Worm (Caenorhabditis elegans) whole organism, mixed stage, embryonic: ENCODE data around the gene sams-3.

Experiments used
- elt-1 ChIP-seq: sonication (generic microtip); optimal IDR thresholded peaks from 2 replicates; lab custom pipeline; 2017; ENCODE audit warnings: missing genetic modification characterization, mild to moderate bottlenecking, missing compliant biosample characterization, antibody characterized with exemption, moderate library complexity, borderline replicate concordance; ENCODE audit not compliant: insufficient read depth
- ham-2 ChIP-seq: fragments of 200-800 bp; sonication (Bioruptor generic); optimal IDR thresholded peaks from 2 replicates; lab custom pipeline; 2018; ENCODE audit warnings: mild to moderate bottlenecking, missing genetic modification characterization, missing compliant biosample characterization
- lin-13 ChIP-seq: fragments of 150-350 bp; optimal IDR thresholded peaks from 2 replicates; lab custom pipeline; 2014; ENCODE audit warnings: missing biosample characterization, missing genetic modification characterization
- nhr-237 ChIP-seq: fragments of 150-350 bp; optimal IDR thresholded peaks from 2 replicates; lab custom pipeline; 2014; ENCODE audit warnings: missing biosample characterization, missing genetic modification characterization
- nhr-76 ChIP-seq: sonication (generic microtip); optimal IDR thresholded peaks from 2 replicates; lab custom pipeline; 2017; ENCODE audit warnings: missing biosample characterization, missing genetic modification characterization
- pha-4 ChIP-seq: fragments of 150-350 bp; optimal IDR thresholded peaks from 2 replicates; lab custom pipeline; 2018; ENCODE audit warnings: missing biosample characterization, missing genetic modification reagents, missing genetic modification characterization
- sem-2 ChIP-seq: fragments of 200-800 bp; sonication (Bioruptor generic); optimal IDR thresholded peaks from 2 replicates; lab custom pipeline; 2018; ENCODE audit warnings: mild to moderate bottlenecking, missing genetic modification characterization, missing compliant biosample characterization
- snpc-4 ChIP-seq: fragments of 150-350 bp; optimal IDR thresholded peaks from 2 replicates; lab custom pipeline; 2014; ENCODE audit warnings: missing biosample characterization, missing genetic modification characterization
- ztf-11 ChIP-seq: fragments of 150-350 bp; optimal IDR thresholded peaks from 2 replicates; lab custom pipeline; 2014; ENCODE audit warnings: missing biosample characterization, missing genetic modification characterization

DNA sequence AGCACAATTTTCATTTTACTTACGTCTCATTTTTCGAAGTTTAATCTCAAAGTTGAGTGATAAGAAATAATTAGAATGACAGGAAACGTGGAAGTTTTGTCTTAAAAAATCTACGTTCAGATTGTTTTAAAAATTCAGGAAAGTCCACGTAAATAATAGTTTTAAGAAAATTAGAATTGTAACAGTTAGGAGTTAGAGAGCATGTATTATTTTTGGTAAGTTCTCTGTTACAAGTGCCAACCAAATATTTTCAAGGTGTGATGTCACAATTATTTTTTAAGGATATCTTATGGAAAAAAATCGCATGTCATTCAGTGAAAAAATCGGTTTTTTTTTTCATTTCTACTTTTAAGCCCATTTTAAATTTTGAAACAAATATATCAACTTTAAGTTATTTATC lies 36.0 kb downstream of the sams-3 start, which contains the start of gene H04M03.11:
- no peak for TF ChIP-seq nhr-237 (tag; lab: Kevin White, UChicago)
- no peak for TF ChIP-seq pha-4
- TF ChIP-seq nhr-76: no peak
- TF ChIP-seq lin-13: no peak
- TF ChIP-seq snpc-4 (tag; lab: Kevin White, UChicago): no peak
- no peak for TF ChIP-seq ham-2
- TF ChIP-seq ztf-11 (tag; lab: Kevin White, UChicago): no peak
- no peak for TF ChIP-seq sem-2 (GFP tag; lab: Kevin White, UChicago)
- no peak for TF ChIP-seq elt-1
